Fruit fly (Drosophila melanogaster): ENCODE data around the gene CG15743.

The CG15743 gene

DNA sequence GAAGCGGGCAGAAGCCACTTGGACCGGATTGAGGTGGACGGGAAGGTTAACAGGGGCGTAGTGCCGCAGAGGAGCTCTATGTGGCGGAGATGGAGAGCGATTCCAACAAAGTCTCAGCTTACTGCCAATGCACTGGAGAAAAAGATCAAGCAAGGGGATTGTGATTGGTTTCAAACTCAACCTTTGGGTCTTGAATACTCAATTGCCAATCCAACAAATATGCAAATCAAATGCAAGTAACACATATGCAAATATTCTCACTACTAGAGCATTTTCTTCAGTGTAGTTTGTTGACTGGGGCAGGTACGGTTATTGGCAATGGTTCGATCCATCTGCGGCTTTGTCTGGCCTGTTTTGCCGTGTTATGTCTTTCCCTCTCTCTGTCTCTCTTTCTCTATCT, 34.2 kb upstream of the CG15743 start (continued):
- TF ChIP-seq Lim3 (GFP tag; IDR thresholded peaks at IDR 0.05) (peak; percentile 29; the same call in 1 of the 2 replicates), CG6854 (GFP tag; optimal IDR thresholded peaks at IDR 0.05) (peak; percentile 44), CrebB (tag; optimal IDR thresholded peaks at IDR 0.05) (peak; percentile 62), Jarid2 (GFP tag; optimal IDR thresholded peaks at IDR 0.05) (peak; percentile 47), CG4424 (GFP tag; optimal IDR thresholded peaks at IDR 0.05) (peak; percentile 73), CG30403 (GFP tag; optimal IDR thresholded peaks at IDR 0.05) (peak; percentile 84), Hand (GFP tag; optimal IDR thresholded peaks at IDR 0.05) (peak; percentile 8), CG9876 (GFP tag; optimal IDR thresholded peaks at IDR 0.05) (peak; percentile 65), CG17802 (tag; optimal IDR thresholded peaks at IDR 0.05) (peak; percentile 46), grau (tag; optimal IDR thresholded peaks at IDR 0.05) (peak; percentile 71), BtbVII (GFP tag; optimal IDR thresholded peaks at IDR 0.05) (peak; percentile 61), Myb (GFP tag; optimal IDR thresholded peaks at IDR 0.05) (peak; percentile 60), Oli (tag; optimal IDR thresholded peaks at IDR 0.05) (peak; percentile 77), pzg (GFP tag; optimal IDR thresholded peaks at IDR 0.05) (no peak), peb (GFP tag; IDR thresholded peaks at IDR 0.05) (peak; percentile 62), CG7271 (tag; optimal IDR thresholded peaks at IDR 0.05) (no peak), pita (GFP tag; optimal IDR thresholded peaks at IDR 0.05) (no peak), Doc2 (GFP tag; IDR thresholded peaks at IDR 0.05) (peak; percentile 56), ken (GFP tag; IDR thresholded peaks at IDR 0.05) (peak; percentile 66; the same call in 1 of the 3 replicates), pfk (GFP tag; optimal IDR thresholded peaks at IDR 0.05) (no peak), fd64A (GFP tag; optimal IDR thresholded peaks at IDR 0.05) (peak; percentile 56), CG7372 (GFP tag; IDR thresholded peaks at IDR 0.05) (peak; percentile 55; the same call in 1 of the 2 replicates), chm (GFP tag; IDR thresholded peaks at IDR 0.05) (0 out of 2 replicates have a peak, but pooled peaks have one; percentile 38), emc (GFP tag; optimal IDR thresholded peaks at IDR 0.05) (peak; percentile 56), Six4 (GFP tag; optimal IDR thresholded peaks at IDR 0.05) (peak; percentile 70), tin (GFP tag; optimal IDR thresholded peaks at IDR 0.05) (peak; percentile 75), CG13296 (GFP tag; optimal IDR thresholded peaks at IDR 0.05) (peak; percentile 43), CG4404 (GFP tag; IDR thresholded peaks at IDR 0.05) (peak; percentile 39; the same call in 1 of the 2 replicates), btn (GFP tag; optimal IDR thresholded peaks at IDR 0.05) (peak; percentile 69), BEAF-32 (GFP tag; optimal IDR thresholded peaks at IDR 0.05) (no peak), wor (GFP tag; IDR thresholded peaks at IDR 0.05) (peak; percentile 53), Antp (GFP tag; optimal IDR thresholded peaks at IDR 0.05) (peak; percentile 95), Ssrp (tag; optimal IDR thresholded peaks at IDR 0.05) (peak; percentile 67), sc (optimal IDR thresholded peaks at IDR 0.05) (no peak), sc (GFP tag; optimal IDR thresholded peaks at IDR 0.05) (peak; percentile 47), CG8089 (GFP tag; optimal IDR thresholded peaks at IDR 0.05) (peak; percentile 68), Gug (GFP tag; IDR thresholded peaks at IDR 0.05) (peak; percentile 74), CG12769 (tag; optimal IDR thresholded peaks at IDR 0.05) (peak; percentile 97), dpn (GFP tag; optimal IDR thresholded peaks at IDR 0.05) (peak; percentile 85 to 86), Sin3A (optimal IDR thresholded peaks at IDR 0.05) (no peak), Ptx1 (GFP tag; IDR thresholded peaks at IDR 0.05) (peak; percentile 81), Lpt (GFP tag; optimal IDR thresholded peaks at IDR 0.05) (no peak), Kr (GFP tag; optimal IDR thresholded peaks at IDR 0.05) (no peak), CG6254 (GFP tag; optimal IDR thresholded peaks at IDR 0.05) (peak; percentile 57), CTCF (GFP tag; optimal IDR thresholded peaks at IDR 0.05) (peak; percentile 37), CG32772 (GFP tag; IDR thresholded peaks at IDR 0.05) (peak; percentile 81), ab (GFP tag; optimal IDR thresholded peaks at IDR 0.05) (peak; percentile 79), Sry-δ (GFP tag; optimal IDR thresholded peaks at IDR 0.05) (peak; percentile 40), CG12659 (GFP tag; optimal IDR thresholded peaks at IDR 0.05) (peak; percentile 62), GATAe (GFP tag; conservative IDR thresholded peaks at IDR 0.05) (no peak), CG9727 (GFP tag; optimal IDR thresholded peaks at IDR 0.05) (peak; percentile 75), da (GFP tag; optimal IDR thresholded peaks at IDR 0.05) (peak; percentile 34), E2f2 (GFP tag; IDR thresholded peaks at IDR 0.05) (peak; percentile 53)

All from whole organism, embryonic.